Worm (Caenorhabditis elegans): Measurements from ENCODE around the gene T05A12.3.

DNA sequence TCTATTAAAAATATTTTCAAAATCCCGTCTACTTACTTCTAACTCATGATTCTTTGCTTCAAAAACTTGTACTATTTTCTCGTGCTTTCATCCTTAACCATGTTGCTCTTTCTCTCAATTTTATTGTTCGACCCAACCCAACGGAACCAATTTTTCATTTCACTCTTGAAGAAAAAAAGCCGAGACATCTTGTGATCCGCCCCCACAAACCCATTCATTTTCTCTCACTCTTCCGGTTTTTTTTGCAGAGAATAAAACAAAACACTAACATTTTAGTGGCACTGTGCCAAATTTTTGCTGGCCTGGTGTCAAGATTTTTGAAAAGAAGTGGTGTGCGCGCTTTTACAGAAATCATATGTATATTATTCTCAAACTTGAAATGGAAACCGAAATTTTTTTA is 50.7 kb downstream of the T05A12.3 start:
- TF ChIP-seq tbx-37 (GFP tag; conservative IDR thresholded peaks at IDR 0.05), result no peak
- no peak for TF ChIP-seq flt-1 (GFP tag; IDR thresholded peaks at IDR 0.05)
- TF ChIP-seq ama-1 (optimal IDR thresholded peaks at IDR 0.05), result no peak
- no peak for TF ChIP-seq ceh-36 (tag; optimal IDR thresholded peaks at IDR 0.05)
- TF ChIP-seq B0310.2 (tag; optimal IDR thresholded peaks at IDR 0.05), result no peak

All from whole organism, early embryonic.